Worm (Caenorhabditis elegans): Measurements from ENCODE around the gene pqn-13.

DNA sequence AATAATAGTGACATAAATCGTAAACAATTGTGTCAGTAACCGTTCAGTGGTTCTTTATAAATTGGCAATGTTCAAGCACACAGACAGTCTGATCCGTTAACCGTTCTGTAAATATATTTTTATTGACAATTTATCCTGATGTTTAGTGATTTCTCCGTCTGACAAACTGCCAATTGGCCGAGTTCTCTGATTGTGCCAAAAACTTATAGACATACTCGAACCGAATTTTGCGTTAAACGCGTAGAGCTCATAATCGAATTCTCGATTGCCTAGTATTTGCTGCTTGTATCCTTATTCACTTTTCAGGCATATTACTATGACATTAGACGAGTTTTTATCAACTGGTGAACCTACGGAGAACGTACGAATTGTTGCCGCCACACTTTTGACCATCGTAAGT lies 31.7 kb downstream of the pqn-13 start, which contains the start of gene srx-117:
- TF ChIP-seq hmbx-1 (tag; optimal IDR thresholded peaks at IDR 0.05) (no peak), pes-1 (GFP tag; IDR thresholded peaks at IDR 0.05) (no peak), flt-1 (GFP tag; IDR thresholded peaks at IDR 0.05) (no peak), ama-1 (optimal IDR thresholded peaks at IDR 0.05) (no peak), tra-4 (tag; optimal IDR thresholded peaks at IDR 0.05) (no peak), sea-1 (GFP tag; conservative IDR thresholded peaks at IDR 0.05) (no peak), scrt-1 (GFP tag; IDR thresholded peaks at IDR 0.05) (no peak), hmg-4 (GFP tag; optimal IDR thresholded peaks at IDR 0.05) (no peak), hnd-1 (tag; optimal IDR thresholded peaks at IDR 0.05) (no peak)

Measured in whole organism, early embryonic.